Worm (Caenorhabditis elegans) whole organism, mixed stage, embryonic: ENCODE data around the gene F43C11.11.

Source experiments
- blmp-1 ChIP-seq: fragments of 150-350 bp; optimal IDR thresholded peaks from 2 replicates; lab custom pipeline; 2014; ENCODE audit warnings: missing biosample characterization, missing genetic modification characterization
- ces-1 ChIP-seq: fragments of 150-350 bp; optimal IDR thresholded peaks from 2 replicates; lab custom pipeline; 2014; ENCODE audit warnings: missing biosample characterization, missing genetic modification reagents, missing genetic modification characterization
- cnd-1 ChIP-seq: fragments of 200-800 bp; sonication (Bioruptor generic); optimal IDR thresholded peaks from 2 replicates; lab custom pipeline; 2018; ENCODE audit warnings: mild to moderate bottlenecking, missing genetic modification characterization, missing compliant biosample characterization
- lin-13 ChIP-seq: fragments of 150-350 bp; optimal IDR thresholded peaks from 2 replicates; lab custom pipeline; 2014; ENCODE audit warnings: missing biosample characterization, missing genetic modification characterization
- lin-32 ChIP-seq: fragments of 200-800 bp; sonication (Bioruptor generic); optimal IDR thresholded peaks from 2 replicates; lab custom pipeline; 2018; ENCODE audit warnings: mild to moderate bottlenecking, missing genetic modification characterization, missing compliant biosample characterization
- lsy-2 ChIP-seq: fragments of 150-350 bp; optimal IDR thresholded peaks from 2 replicates; lab custom pipeline; 2014; ENCODE audit warnings: missing biosample characterization, missing genetic modification characterization
- nhr-12 ChIP-seq: fragments of 150-350 bp; optimal IDR thresholded peaks from 2 replicates; lab custom pipeline; 2014; ENCODE audit warnings: missing biosample characterization, missing genetic modification characterization
- nhr-237 ChIP-seq: fragments of 150-350 bp; optimal IDR thresholded peaks from 2 replicates; lab custom pipeline; 2014; ENCODE audit warnings: missing biosample characterization, missing genetic modification characterization
- nhr-28 ChIP-seq: fragments of 150-350 bp; optimal IDR thresholded peaks from 2 replicates; lab custom pipeline; 2014; ENCODE audit warnings: missing biosample characterization, missing genetic modification characterization
- nhr-76 ChIP-seq: sonication (generic microtip); optimal IDR thresholded peaks from 2 replicates; lab custom pipeline; 2017; ENCODE audit warnings: missing biosample characterization, missing genetic modification characterization
- unc-62 ChIP-seq: fragments of 150-350 bp; optimal IDR thresholded peaks from 2 replicates; lab custom pipeline; 2014; ENCODE audit warnings: missing biosample characterization, missing genetic modification reagents, missing genetic modification characterization
- zip-8 ChIP-seq: fragments of 150-350 bp; optimal IDR thresholded peaks from 2 replicates; lab custom pipeline; 2014; ENCODE audit warnings: missing biosample characterization, missing genetic modification characterization
- ztf-11 ChIP-seq: fragments of 150-350 bp; optimal IDR thresholded peaks from 2 replicates; lab custom pipeline; 2014; ENCODE audit warnings: missing biosample characterization, missing genetic modification characterization

DNA sequence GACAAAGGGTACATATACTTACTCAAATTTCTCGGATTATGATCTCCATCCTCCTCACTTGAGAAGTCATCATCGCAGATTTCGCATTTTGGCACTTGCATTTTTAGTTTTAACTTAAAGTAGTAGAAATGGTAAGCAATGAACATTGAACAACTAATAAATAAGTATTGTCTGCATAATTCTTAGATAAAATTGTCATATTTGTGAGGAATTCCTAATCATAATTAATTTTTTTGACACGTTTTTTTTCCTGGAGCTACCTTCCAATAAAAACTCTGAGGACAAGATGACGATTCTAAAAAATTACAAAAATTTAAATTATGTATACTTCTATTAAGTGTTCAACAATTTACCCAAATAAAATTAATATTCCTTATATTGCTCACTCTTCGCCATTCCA lies 50.8 kb downstream of the F43C11.11 start, which contains the start of the genes trim-21 and B0281.1:
- no peak for TF ChIP-seq cnd-1 (tag; lab: Kevin White, UChicago)
- TF ChIP-seq unc-62 (GFP tag; lab: Kevin White, UChicago): no peak
- TF ChIP-seq ztf-11: no peak
- no peak for TF ChIP-seq zip-8 (tag; lab: Kevin White, UChicago)
- no peak for TF ChIP-seq ces-1
- TF ChIP-seq lin-13 (tag; lab: Kevin White, UChicago): no peak
- TF ChIP-seq lin-32 (GFP tag; lab: Kevin White, UChicago): no peak
- TF ChIP-seq nhr-28 (tag; lab: Kevin White, UChicago): no peak
- no peak for TF ChIP-seq nhr-76 (tag; lab: Kevin White, UChicago)
- no peak for TF ChIP-seq nhr-237 (tag; lab: Kevin White, UChicago)
- TF ChIP-seq blmp-1 (tag; lab: Kevin White, UChicago): no peak
- TF ChIP-seq nhr-12 (tag; lab: Kevin White, UChicago): no peak
- TF ChIP-seq lsy-2 (tag; lab: Kevin White, UChicago): no peak
